Worm (Caenorhabditis elegans) whole organism, midembryonic: Measurements from ENCODE around the gene jip-1.
"Not testable (repeated sequence)": the region's sequence is repeated elsewhere in the genome, so short reads cannot be mapped to it uniquely, and the experiment has no call there.

Experiments used
- T22C8.4 ChIP-seq: fragments of 200-800 bp; sonication (Bioruptor generic); IDR thresholded peaks from 2 replicates; pipeline ENCODE4 v1.3.6; 2022; ENCODE audit warnings: missing genetic modification characterization, missing compliant biosample characterization
- cog-1 ChIP-seq: sonication (generic microtip); optimal IDR thresholded peaks from 2 replicates; lab custom pipeline; 2016; ENCODE audit warnings: missing genetic modification characterization, missing compliant biosample characterization
- flt-1 ChIP-seq: fragments of 200-800 bp; sonication (Bioruptor generic); IDR thresholded peaks from 2 replicates; pipeline ENCODE4 v1.3.6; 2022; ENCODE audit warnings: missing genetic modification characterization, missing compliant biosample characterization
- klf-2 ChIP-seq: fragments of 200-800 bp; sonication (Bioruptor generic); conservative IDR thresholded peaks from 2 replicates; pipeline ENCODE4 v1.3.6; 2022; ENCODE audit warnings: missing genetic modification reagents, missing genetic modification characterization, missing compliant biosample characterization
- med-1 ChIP-seq: sonication (generic microtip); optimal IDR thresholded peaks from 2 replicates; lab custom pipeline; 2017; ENCODE audit warnings: missing genetic modification characterization, mild to moderate bottlenecking, missing compliant biosample characterization, antibody characterized with exemption, missing genetic modification reagents; ENCODE audit not compliant: insufficient read depth
- ref-1 ChIP-seq: fragments of 200-800 bp; sonication (Bioruptor generic); conservative IDR thresholded peaks from 2 replicates; pipeline ENCODE4 v1.3.6; 2022; ENCODE audit warnings: missing genetic modification reagents, missing genetic modification characterization, missing compliant biosample characterization
- tab-1 ChIP-seq: fragments of 200-800 bp; sonication (Bioruptor generic); IDR thresholded peaks from 2 replicates; pipeline ENCODE4 v1.3.6; 2022; ENCODE audit warnings: missing genetic modification characterization, missing compliant biosample characterization
- ztf-23 ChIP-seq: fragments of 200-800 bp; sonication (Bioruptor generic); IDR thresholded peaks from 2 replicates; pipeline ENCODE4 v1.3.6; 2022; ENCODE audit warnings: missing genetic modification reagents, missing genetic modification characterization, missing compliant biosample characterization
- ztf-29 ChIP-seq: fragments of 200-800 bp; sonication (Bioruptor generic); IDR thresholded peaks from 2 replicates; pipeline ENCODE4 v1.3.6; 2022; ENCODE audit warnings: missing genetic modification reagents, missing genetic modification characterization, missing compliant biosample characterization

Gene jip-1

DNA sequence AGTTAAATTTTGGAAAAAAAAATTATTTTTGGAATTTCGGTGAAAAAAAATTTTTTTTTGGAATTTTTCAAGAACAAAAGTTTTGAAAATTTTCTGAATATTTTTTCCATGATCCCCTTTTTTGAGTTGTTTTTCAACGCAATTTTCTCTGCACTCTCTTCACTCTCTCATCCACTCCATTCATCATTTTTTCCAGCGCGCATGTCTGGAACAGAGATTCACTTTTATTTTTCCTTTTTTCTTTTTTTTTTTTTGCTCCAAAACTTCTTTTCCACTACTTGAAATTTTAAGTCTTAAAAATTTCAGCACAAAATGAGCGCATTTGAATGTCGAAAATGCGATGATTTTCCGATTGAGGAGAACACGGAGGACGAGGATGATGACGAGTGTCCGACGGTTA lies at the start of gene jip-1:
Gene jip-1 (plus strand): TSS at position 301 of the 400 bp plus-strand sequence.
- TF ChIP-seq ztf-23: no peak
- no peak for TF ChIP-seq klf-2 (GFP tag; lab: Robert Waterston, UW)
- TF ChIP-seq T22C8.4 (GFP tag; lab: Robert Waterston, UW): no peak
- no peak for TF ChIP-seq ztf-29 (GFP tag; lab: Robert Waterston, UW)
- TF ChIP-seq ref-1 (GFP tag; lab: Robert Waterston, UW): no peak
- no peak for TF ChIP-seq tab-1 (GFP tag; lab: Robert Waterston, UW)
- no peak for TF ChIP-seq cog-1
- no peak for TF ChIP-seq flt-1 (GFP tag; lab: Robert Waterston, UW)
- TF ChIP-seq med-1 (GFP tag; lab: Kevin White, UChicago): no peak

DNA sequence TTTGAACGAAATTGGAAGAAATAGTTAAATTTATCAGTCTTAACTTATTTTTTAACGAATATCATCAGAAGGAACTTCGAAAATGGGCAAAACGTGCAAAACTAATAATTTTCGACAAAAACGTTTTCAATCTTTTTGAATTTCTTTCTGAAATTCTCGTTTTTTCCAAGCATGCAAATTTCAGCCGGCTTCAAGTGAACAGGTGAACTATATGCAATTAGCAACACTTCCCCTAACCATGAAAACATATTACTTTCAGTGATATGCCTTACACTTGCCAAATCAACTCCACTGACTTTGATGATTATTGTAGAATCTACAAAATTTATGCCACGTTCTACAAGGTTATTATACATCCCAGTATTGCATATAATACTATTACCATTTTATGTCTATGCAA lies 48.4 kb upstream of the jip-1 start, which contains the start of gene srz-63:
Gene srz-63 (plus strand): TSS at position 301 of the 400 bp plus-strand sequence.
- TF ChIP-seq tab-1, flt-1, klf-2 (GFP tag; lab: Robert Waterston, UW): not testable (repeated sequence)

DNA sequence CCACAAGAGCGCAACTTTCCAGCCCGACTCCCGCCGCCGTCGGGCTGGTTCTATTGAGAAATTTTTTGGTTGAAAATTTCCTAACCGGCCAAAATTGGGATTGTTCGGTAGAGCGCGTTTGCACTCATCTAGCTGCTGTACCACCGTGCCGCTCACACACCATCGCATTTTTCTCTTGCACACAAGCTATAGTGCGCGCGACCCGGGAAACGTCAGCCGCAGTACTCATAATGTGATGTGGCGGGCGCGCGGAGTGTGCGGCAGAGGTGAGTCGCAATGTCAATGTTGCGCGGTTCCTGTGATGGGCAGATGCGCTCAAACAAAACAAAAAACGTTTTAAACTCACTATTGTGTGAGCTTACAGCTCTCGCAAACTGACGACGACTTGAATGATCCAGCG lies 41.8 kb upstream of the jip-1 start:
- no peak for TF ChIP-seq flt-1 (GFP tag; lab: Robert Waterston, UW)
- TF ChIP-seq ref-1 (GFP tag; lab: Robert Waterston, UW): no peak
- TF ChIP-seq ztf-29 (GFP tag; lab: Robert Waterston, UW): no peak

DNA sequence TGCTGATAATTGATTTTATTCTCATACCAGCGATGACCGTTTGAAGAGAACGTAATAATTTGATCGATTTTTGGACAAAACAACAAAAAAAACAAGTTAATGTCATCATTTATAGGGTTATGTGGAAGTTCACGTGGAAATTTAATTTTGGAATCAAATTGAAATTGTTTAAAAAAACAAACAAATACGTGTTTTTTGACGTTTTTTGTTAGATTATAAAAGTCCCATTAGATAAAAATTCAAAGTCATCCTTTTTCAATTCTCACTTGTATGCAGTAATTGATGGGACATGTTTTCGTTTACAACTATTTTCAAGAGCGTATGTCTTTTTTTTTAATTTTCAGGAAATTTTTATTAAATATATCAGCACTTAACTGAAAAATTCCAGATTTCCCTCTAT lies 41.3 kb upstream of the jip-1 start, which contains the start of the genes Y57G7A.6 and Y57G7A.3:
Gene Y57G7A.6 (minus strand): TSS at position 101 of the 400 bp plus-strand sequence.
Gene Y57G7A.3 (plus strand): TSS at position 269 of the 400 bp plus-strand sequence.
- TF ChIP-seq klf-2 (GFP tag; lab: Robert Waterston, UW) (no peak), ztf-23 (no peak), ref-1 (GFP tag; lab: Robert Waterston, UW) (no peak), cog-1 (no peak), ztf-29 (GFP tag; lab: Robert Waterston, UW) (no peak), med-1 (GFP tag; lab: Kevin White, UChicago) (no peak), T22C8.4 (GFP tag; lab: Robert Waterston, UW) (no peak), tab-1 (GFP tag; lab: Robert Waterston, UW) (no peak), flt-1 (GFP tag; lab: Robert Waterston, UW) (no peak)

DNA sequence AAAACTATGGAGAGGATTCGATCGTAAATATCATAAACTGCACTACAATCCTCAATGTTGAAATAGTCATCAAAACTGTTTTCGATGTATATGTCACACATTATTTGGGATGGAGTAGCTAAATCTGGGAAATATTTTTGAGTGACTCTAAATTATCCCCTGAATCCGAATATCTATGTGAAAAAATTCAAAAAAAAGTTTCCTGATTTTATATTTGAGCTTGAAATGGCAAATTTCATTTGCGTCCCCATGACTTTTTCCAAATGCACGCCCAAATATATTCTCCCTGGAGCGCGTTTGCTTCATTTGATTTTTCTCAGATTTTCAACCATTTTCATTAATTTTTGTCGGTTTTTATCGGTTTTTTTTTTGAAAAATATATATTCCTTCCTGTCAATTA lies 33.6 kb upstream of the jip-1 start, which contains the start of gene srz-64:
Gene srz-64 (minus strand): TSS at position 101 of the 400 bp plus-strand sequence.
- no peak for TF ChIP-seq klf-2 (GFP tag; lab: Robert Waterston, UW)
- TF ChIP-seq T22C8.4 (GFP tag; lab: Robert Waterston, UW): no peak
- TF ChIP-seq ztf-29 (GFP tag; lab: Robert Waterston, UW): no peak
- no peak for TF ChIP-seq ref-1 (GFP tag; lab: Robert Waterston, UW)
- TF ChIP-seq ztf-23: no peak
- TF ChIP-seq med-1 (GFP tag; lab: Kevin White, UChicago): no peak
- no peak for TF ChIP-seq flt-1 (GFP tag; lab: Robert Waterston, UW)
- TF ChIP-seq cog-1: no peak
- TF ChIP-seq tab-1 (GFP tag; lab: Robert Waterston, UW): no peak

DNA sequence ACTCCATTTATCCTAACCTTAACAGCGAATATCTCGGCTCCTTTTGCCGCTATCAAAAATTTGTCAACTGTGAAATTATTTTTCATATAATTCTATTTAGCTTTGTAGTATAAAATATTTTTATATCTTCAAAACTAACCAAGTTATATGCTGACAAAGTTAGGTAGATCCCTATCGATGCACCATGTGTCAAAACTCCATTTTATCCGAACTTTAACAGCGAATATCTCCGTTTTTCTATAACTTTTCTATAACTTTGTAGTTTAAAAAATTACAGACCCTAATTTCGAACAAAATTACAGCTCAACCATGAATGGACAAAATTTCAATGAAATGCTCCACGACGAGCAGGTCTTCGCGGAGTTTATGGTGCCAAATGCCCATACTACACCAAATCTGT lies 31.0 kb upstream of the jip-1 start, which contains the start of gene Y57G7A.2:
Gene Y57G7A.2 (plus strand): TSS at position 301 of the 400 bp plus-strand sequence.
- no peak for TF ChIP-seq ztf-29 (GFP tag; lab: Robert Waterston, UW)
- TF ChIP-seq ztf-23: no peak
- TF ChIP-seq T22C8.4 (GFP tag; lab: Robert Waterston, UW): no peak
- no peak for TF ChIP-seq tab-1 (GFP tag; lab: Robert Waterston, UW)
- no peak for TF ChIP-seq klf-2 (GFP tag; lab: Robert Waterston, UW)
- no peak for TF ChIP-seq flt-1 (GFP tag; lab: Robert Waterston, UW)

DNA sequence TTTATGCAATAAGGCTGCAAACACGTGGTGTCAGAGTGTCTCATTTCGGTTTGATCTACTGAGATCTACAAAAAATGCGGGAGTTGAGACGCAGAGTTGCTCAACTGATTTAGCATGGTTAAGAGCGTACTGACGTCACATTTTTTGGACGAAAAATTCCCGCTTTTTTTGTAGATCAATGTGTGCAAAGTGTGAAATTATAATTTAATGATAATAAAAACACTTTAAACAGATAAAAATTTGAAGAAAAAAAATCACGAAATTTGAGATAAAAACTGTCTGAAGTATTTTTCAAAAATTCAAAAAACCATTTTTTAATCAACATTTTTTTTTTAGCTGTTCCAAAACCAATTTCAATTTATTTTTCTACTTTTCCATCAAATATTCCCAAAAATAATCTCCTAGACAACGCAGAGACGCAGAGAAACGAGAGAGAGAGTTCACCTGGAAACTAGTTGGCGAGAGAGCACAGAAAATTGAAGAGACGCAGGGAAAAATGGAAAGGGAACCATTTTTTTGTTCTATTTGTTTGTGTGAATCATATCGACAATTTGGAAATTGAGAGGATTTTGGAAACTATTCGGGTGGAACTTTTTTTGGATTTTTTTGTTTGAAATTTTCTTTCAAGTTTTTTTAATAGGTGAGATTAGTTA lies 29.6 kb upstream of the jip-1 start:
- TF ChIP-seq med-1 (GFP tag; lab: Kevin White, UChicago) (no peak), ztf-29 (GFP tag; lab: Robert Waterston, UW) (no peak), flt-1 (GFP tag; lab: Robert Waterston, UW) (no peak), klf-2 (GFP tag; lab: Robert Waterston, UW) (no peak), ztf-23 (no peak), ref-1 (GFP tag; lab: Robert Waterston, UW) (no peak), tab-1 (GFP tag; lab: Robert Waterston, UW) (no peak), T22C8.4 (GFP tag; lab: Robert Waterston, UW) (no peak), cog-1 (no peak)

DNA sequence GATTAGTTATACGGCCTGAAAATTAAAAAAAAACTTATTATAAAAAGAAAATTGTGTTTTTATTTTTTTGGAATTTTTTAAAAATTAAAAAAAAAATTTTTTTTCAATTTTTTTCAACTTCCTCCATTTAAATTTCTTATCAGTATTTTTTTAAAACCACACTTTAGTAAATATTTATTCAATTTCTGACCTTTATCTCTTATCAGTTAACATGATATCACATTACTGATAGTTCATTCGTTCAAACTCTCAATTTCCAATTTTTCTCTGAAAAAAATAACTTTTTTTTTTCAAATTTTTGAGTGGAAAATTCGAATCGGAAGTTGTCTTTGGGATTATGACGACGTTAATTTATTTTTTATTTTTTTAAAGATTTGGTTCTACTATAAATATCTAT lies 29.1 kb upstream of the jip-1 start:
- TF ChIP-seq tab-1 (GFP tag; lab: Robert Waterston, UW) (no peak), ztf-23 (no peak), ztf-29 (GFP tag; lab: Robert Waterston, UW) (no peak), klf-2 (GFP tag; lab: Robert Waterston, UW) (no peak), ref-1 (GFP tag; lab: Robert Waterston, UW) (no peak), flt-1 (GFP tag; lab: Robert Waterston, UW) (no peak), med-1 (GFP tag; lab: Kevin White, UChicago) (no peak), T22C8.4 (GFP tag; lab: Robert Waterston, UW) (no peak), cog-1 (no peak)

DNA sequence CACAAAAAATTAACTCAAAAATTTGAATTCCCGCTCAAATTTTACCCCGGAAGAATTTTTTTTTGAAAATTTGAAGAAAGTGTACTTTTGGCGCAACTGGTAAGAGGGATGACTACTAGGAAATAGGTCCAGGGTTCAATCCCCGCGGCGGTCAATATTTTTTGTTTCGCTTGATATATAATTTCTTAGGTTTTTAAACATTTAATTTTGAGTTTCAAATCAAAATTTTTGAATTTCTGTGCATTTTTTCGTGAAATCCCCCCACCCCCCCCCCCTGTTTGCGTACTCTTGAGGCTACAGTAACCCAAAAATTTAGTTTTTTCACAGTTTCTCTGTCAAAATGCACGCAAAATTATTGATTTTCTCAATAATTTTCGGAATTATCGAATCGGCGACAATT lies 28.6 kb upstream of the jip-1 start, which contains the start of gene Y57G7A.1:
Gene Y57G7A.1 (plus strand): TSS at position 301 of the 400 bp plus-strand sequence.
- TF ChIP-seq T22C8.4 (GFP tag; lab: Robert Waterston, UW): no peak
- no peak for TF ChIP-seq ref-1 (GFP tag; lab: Robert Waterston, UW)
- no peak for TF ChIP-seq cog-1
- TF ChIP-seq klf-2 (GFP tag; lab: Robert Waterston, UW): no peak
- TF ChIP-seq ztf-29 (GFP tag; lab: Robert Waterston, UW): no peak
- no peak for TF ChIP-seq ztf-23
- no peak for TF ChIP-seq flt-1 (GFP tag; lab: Robert Waterston, UW)
- TF ChIP-seq med-1 (GFP tag; lab: Kevin White, UChicago): no peak
- TF ChIP-seq tab-1 (GFP tag; lab: Robert Waterston, UW): no peak
